1 fruit fly cellular context compared by ENCODE assay signal in genomic region chr3R:29584266-29584665, dm6.
TF ChIP-seq lines count a peak whose summit lies in the region.

No protein-coding gene starts in this region.

TF ChIP-seq in whole organism, embryonic, 481 proteins besides CTCF, POLR2A, EP300 and RAD21 (continued from another document):
- TF ChIP-seq Ets65A (GFP tag; lab: Kevin White, UChicago) (peak; percentile 36), Blimp-1 (GFP tag; optimal IDR thresholded peaks at IDR 0.05; lab: Kevin White, UChicago) (peak; percentile 23), CG18262 (tag; optimal IDR thresholded peaks at IDR 0.05; lab: Kevin White, UChicago) (peak; percentile 2), gem (tag; optimal IDR thresholded peaks at IDR 0.05; lab: Kevin White, UChicago) (peak; percentile 24), nmo (GFP tag; optimal IDR thresholded peaks at IDR 0.05; lab: Kevin White, UChicago) (peak; percentile 7), ci (GFP tag; IDR thresholded peaks at IDR 0.05; lab: Robert Waterston, UW) (peak; percentile 56; the same call in 2 of the 3 replicates), CG7357 (GFP tag; IDR thresholded peaks at IDR 0.05; lab: Robert Waterston, UW) (no peak), CG8478 (optimal IDR thresholded peaks at IDR 0.05; lab: Kevin White, UChicago) (no peak)
TF ChIP-seq in whole organism, embryonic: peak in this region for 28.
